Fruit fly (Drosophila melanogaster) whole organism, embryonic: ENCODE results near the gene Vsx1.
A peak's percentile ranks its signal among the peaks of the same experiment; 100 is the strongest.

Source experiments
- Atf6 ChIP-seq: fragments of 200-800 bp; sonication (Bioruptor generic); IDR thresholded peaks from 2 replicates; pipeline ENCODE4 v1.3.6; 2022; ENCODE audit warnings: missing biosample characterization, missing genetic modification characterization
- Blimp-1 ChIP-seq: fragments of 200-800 bp; sonication (Bioruptor generic); optimal IDR thresholded peaks from 3 replicates; lab custom pipeline; 2018; ENCODE audit warnings: missing biosample characterization, missing genetic modification characterization, mild to moderate bottlenecking, moderate library complexity, missing genetic modification reagents
- CG10147 ChIP-seq: fragments of 200-800 bp; sonication (Bioruptor generic); optimal IDR thresholded peaks from 2 replicates; lab custom pipeline; 2019; ENCODE audit warnings: missing biosample characterization, mild to moderate bottlenecking, missing genetic modification characterization, moderate library complexity
- CG10267 ChIP-seq: fragments of 200-800 bp; sonication (Bioruptor generic); optimal IDR thresholded peaks from 2 replicates; lab custom pipeline; 2018; ENCODE audit warnings: missing biosample characterization, mild to moderate bottlenecking, missing genetic modification characterization, moderate library complexity
- CG10366 ChIP-seq: fragments of 200-800 bp; sonication (Bioruptor generic); IDR thresholded peaks from 2 replicates; pipeline ENCODE4 v1.3.6; 2022; ENCODE audit warnings: missing biosample characterization, missing genetic modification characterization
- CG10431 ChIP-seq: fragments of 200-800 bp; sonication (Bioruptor generic); optimal IDR thresholded peaks from 3 replicates; lab custom pipeline; 2018; ENCODE audit warnings: missing biosample characterization, mild to moderate bottlenecking, missing genetic modification characterization
- CG11456 ChIP-seq: fragments of 200-800 bp; sonication (Bioruptor generic); IDR thresholded peaks from 3 replicates; pipeline ENCODE4 v1.3.6; 2022; ENCODE audit warnings: missing biosample characterization, missing genetic modification characterization
- CG11695 ChIP-seq: fragments of 200-800 bp; sonication (Bioruptor generic); IDR thresholded peaks from 3 replicates; pipeline ENCODE4 v1.3.6; 2022; ENCODE audit warnings: missing biosample characterization, missing genetic modification characterization
- CG11723 ChIP-seq: fragments of 200-800 bp; sonication (Bioruptor generic); optimal IDR thresholded peaks from 2 replicates; lab custom pipeline; 2017; ENCODE audit warnings: missing biosample characterization, mild to moderate bottlenecking, missing genetic modification characterization
- CG12942 ChIP-seq: fragments of 200-800 bp; sonication (Bioruptor generic); optimal IDR thresholded peaks from 3 replicates; lab custom pipeline; 2016; ENCODE audit warnings: missing biosample characterization, missing genetic modification characterization
- CG14710 ChIP-seq: fragments of 200-800 bp; sonication (Bioruptor generic); optimal IDR thresholded peaks from 3 replicates; lab custom pipeline; 2019; ENCODE audit warnings: missing biosample characterization, mild to moderate bottlenecking, missing genetic modification characterization, moderate library complexity
- CG1602 ChIP-seq: fragments of 200-800 bp; sonication (Bioruptor generic); optimal IDR thresholded peaks from 3 replicates; lab custom pipeline; 2016; ENCODE audit warnings: missing biosample characterization, missing genetic modification characterization
- CG17359 ChIP-seq: fragments of 200-800 bp; sonication (Bioruptor generic); optimal IDR thresholded peaks from 3 replicates; lab custom pipeline; 2018; ENCODE audit warnings: missing biosample characterization, mild to moderate bottlenecking, missing genetic modification characterization, moderate library complexity
- CG17802 ChIP-seq: fragments of 200-800 bp; sonication (Bioruptor generic); optimal IDR thresholded peaks from 2 replicates; lab custom pipeline; 2018; ENCODE audit warnings: missing biosample characterization, mild to moderate bottlenecking, missing genetic modification characterization, moderate library complexity
- CG18011 ChIP-seq: fragments of 200-800 bp; sonication (Bioruptor generic); optimal IDR thresholded peaks from 2 replicates; lab custom pipeline; 2017; ENCODE audit warnings: missing biosample characterization, missing genetic modification characterization, mild to moderate bottlenecking, moderate library complexity, missing genotype
- CG18476 ChIP-seq: fragments of 200-800 bp; sonication (Bioruptor generic); optimal IDR thresholded peaks from 2 replicates; lab custom pipeline; 2016; ENCODE audit warnings: missing biosample characterization, mild to moderate bottlenecking, missing genetic modification characterization
- CG2120 ChIP-seq: fragments of 200-800 bp; sonication (Bioruptor generic); optimal IDR thresholded peaks from 3 replicates; lab custom pipeline; 2016; ENCODE audit warnings: missing biosample characterization, missing genetic modification characterization
- CG31365 ChIP-seq: fragments of 200-800 bp; sonication (Bioruptor generic); optimal IDR thresholded peaks from 2 replicates; lab custom pipeline; 2018; ENCODE audit warnings: missing biosample characterization, mild to moderate bottlenecking, missing genetic modification characterization
- CG31441 ChIP-seq: fragments of 200-800 bp; sonication (Bioruptor generic); IDR thresholded peaks from 2 replicates; pipeline ENCODE4 v1.3.6; 2022; ENCODE audit warnings: missing biosample characterization, missing genetic modification characterization
- CG3163 ChIP-seq: fragments of 200-800 bp; sonication (Bioruptor generic); optimal IDR thresholded peaks from 3 replicates; lab custom pipeline; 2016; ENCODE audit warnings: missing biosample characterization, missing genetic modification characterization
- CG4707 ChIP-seq: fragments of 200-800 bp; sonication (Bioruptor generic); optimal IDR thresholded peaks from 2 replicates; lab custom pipeline; 2018; ENCODE audit warnings: missing biosample characterization, mild to moderate bottlenecking, missing genetic modification characterization, moderate library complexity
- CG4820 ChIP-seq: fragments of 200-800 bp; sonication (Bioruptor generic); optimal IDR thresholded peaks from 3 replicates; lab custom pipeline; 2016; ENCODE audit warnings: missing biosample characterization, missing genetic modification characterization
- CG5245 ChIP-seq: fragments of 200-800 bp; sonication (Bioruptor generic); optimal IDR thresholded peaks from 3 replicates; lab custom pipeline; 2016; ENCODE audit warnings: missing biosample characterization, missing genetic modification characterization
- CG6813 ChIP-seq: fragments of 200-800 bp; sonication (Bioruptor generic); optimal IDR thresholded peaks from 2 replicates; lab custom pipeline; 2017; ENCODE audit warnings: missing biosample characterization, missing genetic modification characterization, mild to moderate bottlenecking, moderate library complexity, missing genetic modification reagents
- CG7556 ChIP-seq: fragments of 200-800 bp; sonication (Bioruptor generic); optimal IDR thresholded peaks from 2 replicates; lab custom pipeline; 2017; ENCODE audit warnings: missing biosample characterization, mild to moderate bottlenecking, missing genetic modification characterization
- CG8290 ChIP-seq, 3 experiments: fragments of 200-800 bp; sonication (Bioruptor generic); optimal IDR thresholded peaks; 2 replicates each; lab custom pipeline; 2016 to 2019; ENCODE audit warnings: missing biosample characterization in 3 of 3, missing genetic modification characterization in 3 of 3, mild to moderate bottlenecking in 2 of 3, moderate library complexity in 1 of 3
- CG9727 ChIP-seq: fragments of 200-800 bp; sonication (Bioruptor generic); optimal IDR thresholded peaks from 3 replicates; lab custom pipeline; 2017; ENCODE audit warnings: missing biosample characterization, mild to moderate bottlenecking, missing genetic modification characterization
- CkIIα-i1 ChIP-seq: fragments of 200-800 bp; sonication (Bioruptor generic); IDR thresholded peaks from 2 replicates; pipeline ENCODE4 v1.3.6; 2022; ENCODE audit warnings: missing biosample characterization, missing genetic modification characterization
- Dbx ChIP-seq: fragments of 200-800 bp; sonication (Bioruptor generic); IDR thresholded peaks from 3 replicates; pipeline ENCODE4 v1.3.6; 2022; ENCODE audit warnings: missing biosample characterization, missing genetic modification characterization
- H2.0 ChIP-seq: fragments of 200-800 bp; sonication (Bioruptor generic); IDR thresholded peaks from 2 replicates; pipeline ENCODE4 v1.3.6; 2022; ENCODE audit warnings: missing biosample characterization, missing genetic modification characterization
- MESR4 ChIP-seq: fragments of 200-800 bp; sonication (Bioruptor generic); optimal IDR thresholded peaks from 2 replicates; lab custom pipeline; 2018; ENCODE audit warnings: missing biosample characterization, mild to moderate bottlenecking, missing genetic modification characterization, moderate library complexity
- PHDP ChIP-seq: fragments of 200-800 bp; sonication (Bioruptor generic); optimal IDR thresholded peaks from 3 replicates; lab custom pipeline; 2018; ENCODE audit warnings: missing biosample characterization, mild to moderate bottlenecking, missing genetic modification characterization, moderate library complexity
- Poxn ChIP-seq: fragments of 200-800 bp; sonication (Bioruptor generic); IDR thresholded peaks from 2 replicates; pipeline ENCODE4 v1.3.6; 2022; ENCODE audit warnings: missing biosample characterization, missing genetic modification characterization
- Sin3A ChIP-seq: fragments of >200 bp; optimal IDR thresholded peaks from 2 replicates; lab custom pipeline; 2018
- Trl ChIP-seq, 3 experiments: fragments of >200 bp in 2 of 3; fragments of 200-800 bp in 1 of 3; sonication (Bioruptor generic) in 1 of 3; optimal IDR thresholded peaks; 2 replicates in 1 of 3; 3 replicates in 2 of 3; lab custom pipeline; 2016 to 2017; ENCODE audit warnings: missing biosample characterization in 1 of 3, missing genetic modification characterization in 1 of 3
- Usf ChIP-seq: fragments of 200-800 bp; sonication (Bioruptor generic); optimal IDR thresholded peaks from 2 replicates; lab custom pipeline; 2017; ENCODE audit warnings: missing genotype, missing biosample characterization, missing genetic modification characterization
- ab ChIP-seq: fragments of 200-800 bp; sonication (Bioruptor generic); optimal IDR thresholded peaks from 2 replicates; lab custom pipeline; 2016; ENCODE audit warnings: missing biosample characterization, missing genetic modification characterization
- caup ChIP-seq: fragments of 200-800 bp; sonication (Bioruptor generic); optimal IDR thresholded peaks from 3 replicates; lab custom pipeline; 2017; ENCODE audit warnings: missing biosample characterization, mild to moderate bottlenecking, missing genetic modification characterization, moderate library complexity; ENCODE audit not compliant: severe bottlenecking
- ci ChIP-seq: fragments of 200-800 bp; sonication (Bioruptor generic); IDR thresholded peaks from 3 replicates; pipeline ENCODE4 v1.3.6; 2022; ENCODE audit warnings: missing biosample characterization, missing genetic modification characterization
- grau ChIP-seq: fragments of 200-800 bp; optimal IDR thresholded peaks from 3 replicates; lab custom pipeline; 2019; ENCODE audit warnings: missing biosample characterization, mild to moderate bottlenecking, missing genetic modification characterization, moderate library complexity
- jigr1 ChIP-seq: fragments of 200-800 bp; sonication (Bioruptor generic); IDR thresholded peaks from 3 replicates; pipeline ENCODE4 v1.3.6; 2022; ENCODE audit warnings: missing biosample characterization, missing genetic modification characterization
- jing ChIP-seq: fragments of 200-800 bp; sonication (Bioruptor generic); optimal IDR thresholded peaks from 2 replicates; lab custom pipeline; 2018; ENCODE audit warnings: missing biosample characterization, mild to moderate bottlenecking, missing genetic modification characterization
- lov ChIP-seq, 2 experiments: fragments of 200-800 bp in 1 of 2; fragments of >200 bp in 1 of 2; sonication (Bioruptor generic) in 1 of 2; IDR thresholded peaks in 1 of 2; optimal IDR thresholded peaks in 1 of 2; 2 replicates in 1 of 2; 3 replicates in 1 of 2; pipeline versions ENCODE4 v1.3.6 to Lab custom; 2017 to 2022; ENCODE audit warnings: missing biosample characterization in 1 of 2, missing genetic modification characterization in 1 of 2
- pan ChIP-seq, 4 experiments: fragments of >200 bp in 3 of 4; fragments of 200-800 bp in 1 of 4; sonication (Bioruptor generic) in 1 of 4; optimal IDR thresholded peaks in 3 of 4; IDR thresholded peaks in 1 of 4; 2 replicates each; pipeline versions ENCODE4 v1.3.6 to Lab custom; 2017 to 2022; ENCODE audit warnings: missing biosample characterization in 2 of 4, missing genetic modification characterization in 2 of 4, mixed read lengths in 1 of 4
- pzg ChIP-seq: fragments of 200-800 bp; sonication (Bioruptor generic); optimal IDR thresholded peaks from 3 replicates; lab custom pipeline; 2018; ENCODE audit warnings: missing biosample characterization, mild to moderate bottlenecking, missing genetic modification characterization, moderate library complexity
- tgo ChIP-seq: fragments of 200-800 bp; sonication (Bioruptor generic); IDR thresholded peaks from 3 replicates; pipeline ENCODE4 v1.3.6; 2022; ENCODE audit warnings: missing biosample characterization, missing genetic modification characterization
- toy ChIP-seq: fragments of 200-800 bp; sonication (Bioruptor generic); IDR thresholded peaks from 2 replicates; pipeline ENCODE4 v1.3.6; 2022; ENCODE audit warnings: missing biosample characterization, missing genetic modification characterization
- ttk ChIP-seq: fragments of 200-800 bp; sonication (Bioruptor generic); IDR thresholded peaks from 2 replicates; pipeline ENCODE4 v2.1.2; 2022; ENCODE audit warnings: missing biosample characterization, missing genetic modification characterization
- vnd ChIP-seq: fragments of 200-800 bp; sonication (Bioruptor generic); IDR thresholded peaks from 3 replicates; pipeline ENCODE4 v1.3.6; 2022; ENCODE audit warnings: missing biosample characterization, missing genetic modification characterization; ENCODE audit not compliant: partially characterized antibody

Vsx1 gene

DNA sequence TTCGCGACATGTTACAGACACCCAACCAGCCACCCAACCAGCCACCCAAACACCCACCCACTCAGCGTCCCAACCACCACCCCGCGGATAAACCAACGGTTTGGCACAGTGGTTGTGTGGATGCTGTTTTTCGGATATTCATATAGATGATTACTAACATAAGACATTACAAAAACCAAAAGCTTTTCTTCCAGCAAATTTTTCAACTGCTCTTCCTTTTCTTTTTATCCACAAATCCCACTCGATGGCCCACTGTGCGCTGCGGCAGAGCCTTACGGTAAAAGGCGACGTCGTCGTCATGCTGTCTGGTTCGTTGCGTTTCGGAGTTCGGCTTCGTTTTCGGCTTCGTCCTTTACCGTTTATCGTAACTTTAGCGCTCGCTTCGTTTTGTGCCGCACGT, 44.5 kb downstream of the Vsx1 start (continued):
- peak; percentile 36; the same call in 1 of the 2 replicates for TF ChIP-seq Poxn (GFP tag; lab: Robert Waterston, UW)
- TF ChIP-seq pan (optimal IDR thresholded peaks at IDR 0.05; lab: Kevin White, UChicago), result no peak
- peak in 1 of 2 experiments; percentile 69 for TF ChIP-seq pan (GFP tag; optimal IDR thresholded peaks at IDR 0.05 in 1 of 2, IDR thresholded peaks at IDR 0.05 in 1 of 2)
- TF ChIP-seq CG11456 (GFP tag; lab: Robert Waterston, UW), result peak; percentile 73
- no peak for TF ChIP-seq CG5245 (GFP tag; lab: Kevin White, UChicago)
- no peak for TF ChIP-seq Sin3A (lab: Kevin White, UChicago)
- no peak for TF ChIP-seq CG8290 (GFP tag; optimal IDR thresholded peaks at IDR 0.05; lab: Kevin White, UChicago)
- TF ChIP-seq CG8290 (tag; optimal IDR thresholded peaks at IDR 0.05; lab: Kevin White, UChicago), result peak in 1 of 2 experiments; percentile 52
- TF ChIP-seq CG31365 (tag; lab: Kevin White, UChicago), result peak; percentile 8
- no peak for TF ChIP-seq jigr1
- TF ChIP-seq CG11723 (GFP tag; lab: Kevin White, UChicago), result no peak
- no peak for TF ChIP-seq vnd (GFP tag; lab: Robert Waterston, UW)
- TF ChIP-seq CkIIα-i1 (GFP tag; lab: Robert Waterston, UW), result no peak
- TF ChIP-seq Trl (optimal IDR thresholded peaks at IDR 0.05; lab: Kevin White, UChicago), result no peak
- peak; percentile 54 for TF ChIP-seq Trl (GFP tag; optimal IDR thresholded peaks at IDR 0.05; lab: Kevin White, UChicago)
- TF ChIP-seq CG18011 (GFP tag; lab: Kevin White, UChicago), result no peak
- no peak for TF ChIP-seq pzg (GFP tag; lab: Kevin White, UChicago)
- TF ChIP-seq CG10366, result peak; percentile 57; the same call in 1 of the 2 replicates
- peak; percentile 28 for TF ChIP-seq CG10147 (GFP tag; lab: Kevin White, UChicago)
- peak; percentile 59 for TF ChIP-seq ttk (GFP tag; lab: Robert Waterston, UW)
- TF ChIP-seq caup (GFP tag; lab: Kevin White, UChicago), result peak; percentile 70
- TF ChIP-seq CG6813 (GFP tag; lab: Kevin White, UChicago), result peak; percentile 40
- no peak for TF ChIP-seq CG18476 (GFP tag; lab: Kevin White, UChicago)
- TF ChIP-seq CG10267 (tag; lab: Kevin White, UChicago), result peak; percentile 8
- TF ChIP-seq CG17359 (tag; lab: Kevin White, UChicago), result peak; percentile 69
- peak; percentile 24 for TF ChIP-seq jing
- TF ChIP-seq CG12942, result no peak
- TF ChIP-seq CG11695, result peak; percentile 51; the same call in 1 of the 3 replicates
- TF ChIP-seq Atf6 (GFP tag; lab: Robert Waterston, UW), result peak; percentile 75
- no peak for TF ChIP-seq toy (GFP tag; lab: Robert Waterston, UW)
- no peak for TF ChIP-seq CG3163 (GFP tag; lab: Kevin White, UChicago)
- TF ChIP-seq CG31441 (GFP tag; lab: Robert Waterston, UW), result no peak
- TF ChIP-seq CG4707 (GFP tag; lab: Kevin White, UChicago), result peak; percentile 95

DNA sequence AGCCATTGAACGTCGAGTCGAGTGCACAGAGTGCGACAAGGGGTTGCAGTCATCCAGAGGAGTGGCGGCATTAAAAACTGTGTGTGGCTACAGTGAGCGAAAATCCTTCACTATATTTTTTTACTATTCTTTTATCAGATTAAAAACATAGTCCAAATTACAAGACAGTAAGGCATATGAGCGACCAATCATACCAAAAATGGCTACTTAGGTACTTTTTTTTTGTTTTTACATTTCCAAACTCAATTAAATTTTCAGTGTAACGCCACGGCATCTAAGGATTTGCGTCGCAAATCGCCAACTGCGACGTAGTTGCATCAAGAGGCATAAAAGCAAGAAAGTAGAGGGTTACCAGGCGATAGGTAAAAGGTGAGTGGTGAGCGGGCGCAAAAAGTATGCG, 45.0 kb downstream of the Vsx1 start:
- TF ChIP-seq CG2120 (GFP tag; lab: Kevin White, UChicago) (no peak), CG1602 (GFP tag; lab: Kevin White, UChicago) (no peak), CG14710 (peak; percentile 46), lov (optimal IDR thresholded peaks at IDR 0.05; lab: Kevin White, UChicago) (no peak), lov (GFP tag; IDR thresholded peaks at IDR 0.05; lab: Robert Waterston, UW) (peak; percentile 70; the same call in 1 of the 3 replicates), PHDP (tag; lab: Kevin White, UChicago) (peak; percentile 51), Dbx (no peak), grau (peak; percentile 40), Blimp-1 (peak; percentile 59), tgo (peak; percentile 42; the same call in 1 of the 3 replicates), ci (GFP tag; lab: Robert Waterston, UW) (peak; percentile 70; the same call in 2 of the 3 replicates), H2.0 (GFP tag; lab: Robert Waterston, UW) (peak; percentile 36; the same call in 1 of the 2 replicates), CG10431 (peak; percentile 2), CG17802 (tag; lab: Kevin White, UChicago) (peak; percentile 13), ab (no peak), MESR4 (GFP tag; lab: Kevin White, UChicago) (no peak), Usf (GFP tag; lab: Kevin White, UChicago) (peak; percentile 24), CG7556 (GFP tag; lab: Kevin White, UChicago) (peak; percentile 62), CG4820 (GFP tag; lab: Kevin White, UChicago) (peak; percentile 45), CG9727 (GFP tag; lab: Kevin White, UChicago) (peak; percentile 29)
